Worm (Caenorhabditis elegans) whole organism, young adult: ENCODE results near the gene kbp-2.

Source experiments
- B0336.3 ChIP-seq: fragments of 200-800 bp; sonication (Bioruptor generic); IDR thresholded peaks from 2 replicates; pipeline ENCODE4 v1.3.6; 2022; ENCODE audit warnings: missing genetic modification characterization, missing compliant biosample characterization
- C17E4.6 ChIP-seq: fragments of 200-800 bp; sonication (Bioruptor generic); IDR thresholded peaks from 2 replicates; pipeline ENCODE4 v1.3.6; 2022; ENCODE audit warnings: missing genetic modification reagents, missing genetic modification characterization, missing compliant biosample characterization
- F22D6.2 ChIP-seq: sonication (generic microtip); optimal IDR thresholded peaks from 2 replicates; lab custom pipeline; 2016; ENCODE audit warnings: mild to moderate bottlenecking, missing genetic modification characterization, missing compliant biosample characterization
- F33H1.4 ChIP-seq: fragments of 200-800 bp; sonication (Bioruptor generic); IDR thresholded peaks from 2 replicates; pipeline ENCODE4 v1.3.6; 2022; ENCODE audit warnings: missing genetic modification reagents, missing genetic modification characterization, missing compliant biosample characterization
- F52B5.7 ChIP-seq: sonication (generic microtip); optimal IDR thresholded peaks from 2 replicates; lab custom pipeline; 2016; ENCODE audit warnings: mild to moderate bottlenecking, missing genetic modification characterization, missing compliant biosample characterization
- K11D2.4 ChIP-seq: fragments of 200-800 bp; sonication (Bioruptor generic); IDR thresholded peaks from 2 replicates; pipeline ENCODE4 v1.3.6; 2022; ENCODE audit warnings: missing genetic modification reagents, missing genetic modification characterization, missing compliant biosample characterization
- K12H6.12 ChIP-seq: fragments of 200-800 bp; sonication (Bioruptor generic); optimal IDR thresholded peaks from 2 replicates; lab custom pipeline; 2018; ENCODE audit warnings: mild to moderate bottlenecking, missing genetic modification characterization, missing compliant biosample characterization
- T26A5.8 ChIP-seq: sonication (generic microtip); optimal IDR thresholded peaks from 2 replicates; lab custom pipeline; 2016; ENCODE audit warnings: missing genetic modification characterization, missing compliant biosample characterization
- Y53G8AR.9 ChIP-seq: fragments of 200-800 bp; sonication (Bioruptor generic); conservative IDR thresholded peaks from 2 replicates; pipeline ENCODE4 v1.3.6; 2022; ENCODE audit warnings: missing genetic modification reagents, missing genetic modification characterization, missing compliant biosample characterization
- Y56A3A.18 ChIP-seq: fragments of 200-800 bp; sonication (Bioruptor generic); IDR thresholded peaks from 2 replicates; pipeline ENCODE4 v1.3.6; 2022; ENCODE audit warnings: missing genetic modification reagents, missing genetic modification characterization, missing compliant biosample characterization
- ZK185.1 ChIP-seq: sonication (generic microtip); optimal IDR thresholded peaks from 2 replicates; lab custom pipeline; 2016; ENCODE audit warnings: mild to moderate bottlenecking, missing genetic modification characterization, missing compliant biosample characterization; ENCODE audit not compliant: poor library complexity, severe bottlenecking
- aptf-3 ChIP-seq: fragments of 200-800 bp; sonication (Bioruptor generic); IDR thresholded peaks from 2 replicates; pipeline ENCODE4 v1.3.6; 2022; ENCODE audit warnings: missing genetic modification characterization, missing compliant biosample characterization
- ceh-100 ChIP-seq: fragments of 200-800 bp; sonication (Bioruptor generic); IDR thresholded peaks from 2 replicates; pipeline ENCODE4 v1.3.6; 2022; ENCODE audit warnings: missing genetic modification reagents, missing genetic modification characterization, missing compliant biosample characterization
- chd-7 ChIP-seq: sonication (generic microtip); optimal IDR thresholded peaks from 2 replicates; lab custom pipeline; 2016; ENCODE audit warnings: mild to moderate bottlenecking, missing genetic modification characterization, moderate library complexity, missing compliant biosample characterization
- egrh-3 ChIP-seq: fragments of 200-800 bp; sonication (Bioruptor generic); IDR thresholded peaks from 2 replicates; pipeline ENCODE4 v1.3.6; 2022; ENCODE audit warnings: missing genetic modification reagents, missing genetic modification characterization, missing compliant biosample characterization
- fkh-3 ChIP-seq: sonication (generic microtip); optimal IDR thresholded peaks from 2 replicates; lab custom pipeline; 2016; ENCODE audit warnings: mild to moderate bottlenecking, missing genetic modification characterization, missing compliant biosample characterization
- gei-17 ChIP-seq: fragments of 200-800 bp; sonication (Bioruptor generic); optimal IDR thresholded peaks from 2 replicates; lab custom pipeline; 2018; ENCODE audit warnings: mild to moderate bottlenecking, missing genetic modification characterization, missing compliant biosample characterization
- him-1 ChIP-seq: sonication (generic microtip); optimal IDR thresholded peaks from 2 replicates; lab custom pipeline; 2016; ENCODE audit warnings: missing genotype, missing genetic modification reagents, missing genetic modification characterization, missing compliant biosample characterization
- hlh-12 ChIP-seq: sonication (generic microtip); optimal IDR thresholded peaks from 2 replicates; lab custom pipeline; 2016; ENCODE audit warnings: missing genetic modification characterization, missing compliant biosample characterization
- hlh-26 ChIP-seq: fragments of 200-800 bp; sonication (Bioruptor generic); conservative IDR thresholded peaks from 2 replicates; pipeline ENCODE4 v1.3.6; 2022; ENCODE audit warnings: missing genetic modification reagents, missing genetic modification characterization, missing compliant biosample characterization
- lin-26 ChIP-seq: fragments of 200-800 bp; sonication (Bioruptor generic); IDR thresholded peaks from 2 replicates; pipeline ENCODE4 v1.3.6; 2022; ENCODE audit warnings: missing genetic modification reagents, missing genetic modification characterization, missing compliant biosample characterization
- lin-54 ChIP-seq: fragments of 200-800 bp; sonication (Bioruptor generic); optimal IDR thresholded peaks from 2 replicates; lab custom pipeline; 2018; ENCODE audit warnings: mild to moderate bottlenecking, missing genetic modification characterization, missing compliant biosample characterization
- lsy-27 ChIP-seq: sonication (generic microtip); optimal IDR thresholded peaks from 2 replicates; lab custom pipeline; 2017; ENCODE audit warnings: missing genetic modification characterization, mild to moderate bottlenecking, missing compliant biosample characterization, antibody characterized with exemption, missing genotype, borderline replicate concordance; ENCODE audit not compliant: insufficient read depth
- madf-6 ChIP-seq: fragments of 200-800 bp; sonication (Bioruptor generic); IDR thresholded peaks from 2 replicates; pipeline ENCODE4 v1.3.6; 2022; ENCODE audit warnings: missing genetic modification reagents, missing genetic modification characterization, missing compliant biosample characterization
- nfya-1 ChIP-seq: sonication (generic microtip); optimal IDR thresholded peaks from 2 replicates; lab custom pipeline; 2017; ENCODE audit warnings: antibody characterized with exemption, missing compliant biosample characterization, missing genetic modification characterization, borderline replicate concordance; ENCODE audit not compliant: insufficient read depth
- nhr-179 ChIP-seq: sonication (generic microtip); optimal IDR thresholded peaks from 2 replicates; lab custom pipeline; 2016; ENCODE audit warnings: mild to moderate bottlenecking, missing genetic modification characterization, missing compliant biosample characterization
- nhr-90 ChIP-seq: sonication (generic microtip); optimal IDR thresholded peaks from 2 replicates; lab custom pipeline; 2016; ENCODE audit warnings: missing genotype, mild to moderate bottlenecking, missing genetic modification characterization, missing compliant biosample characterization
- pbrm-1 ChIP-seq: fragments of 200-800 bp; sonication (Bioruptor generic); IDR thresholded peaks from 2 replicates; pipeline ENCODE4 v1.3.6; 2022; ENCODE audit warnings: missing genetic modification reagents, missing genetic modification characterization, missing compliant biosample characterization
- pha-4 ChIP-seq: fragments of 150-350 bp; sonication (generic microtip); optimal IDR thresholded peaks from 2 replicates; lab custom pipeline; 2014; ENCODE audit warnings: missing biosample characterization, missing genetic modification reagents, missing genetic modification characterization
- rcor-1 ChIP-seq: fragments of 200-800 bp; sonication (Bioruptor generic); IDR thresholded peaks from 2 replicates; pipeline ENCODE4 v1.3.6; 2022; ENCODE audit warnings: missing genetic modification reagents, missing genetic modification characterization, missing compliant biosample characterization
- snpc-1.3 ChIP-seq: sonication (generic microtip); optimal IDR thresholded peaks from 2 replicates; lab custom pipeline; 2017; ENCODE audit warnings: missing genetic modification characterization, mild to moderate bottlenecking, missing compliant biosample characterization, antibody characterized with exemption, moderate library complexity, missing genotype, missing genetic modification reagents; ENCODE audit not compliant: insufficient read depth
- snpc-3.4 ChIP-seq: sonication (generic microtip); optimal IDR thresholded peaks from 2 replicates; lab custom pipeline; 2017; ENCODE audit warnings: missing genetic modification characterization, mild to moderate bottlenecking, missing compliant biosample characterization, antibody characterized with exemption, moderate library complexity, missing genotype, missing genetic modification reagents
- xnd-1 ChIP-seq: sonication (generic microtip); optimal IDR thresholded peaks from 2 replicates; lab custom pipeline; 2016; ENCODE audit warnings: missing genotype, missing genetic modification reagents, missing genetic modification characterization, missing compliant biosample characterization
- zfh-2 ChIP-seq: fragments of 200-800 bp; sonication (Bioruptor generic); conservative IDR thresholded peaks from 2 replicates; pipeline ENCODE4 v1.3.6; 2022; ENCODE audit warnings: missing genetic modification reagents, missing genetic modification characterization, missing compliant biosample characterization
- zim-3 ChIP-seq: sonication (generic microtip); optimal IDR thresholded peaks from 2 replicates; lab custom pipeline; 2017; ENCODE audit warnings: mild to moderate bottlenecking, missing genetic modification characterization, moderate library complexity, missing compliant biosample characterization
- ztf-26 ChIP-seq: sonication (generic microtip); optimal IDR thresholded peaks from 2 replicates; lab custom pipeline; 2017; ENCODE audit warnings: missing genetic modification characterization, missing compliant biosample characterization
- ztf-28 ChIP-seq: fragments of 200-800 bp; sonication (Bioruptor generic); IDR thresholded peaks from 2 replicates; pipeline ENCODE4 v1.3.6; 2022; ENCODE audit warnings: missing genetic modification reagents, missing genetic modification characterization, missing compliant biosample characterization
- ztf-6 ChIP-seq: fragments of 200-800 bp; sonication (Bioruptor generic); IDR thresholded peaks from 2 replicates; pipeline ENCODE4 v1.3.6; 2022; ENCODE audit warnings: missing genetic modification reagents, missing genetic modification characterization, missing compliant biosample characterization

kbp-2 gene

ce11 chrIII:4947352-4947751, 43.7 kb upstream of the kbp-2 start:
- peak; percentile 48; the same call in 1 of the 2 replicates for TF ChIP-seq lin-26 (GFP tag; lab: Robert Waterston, UW)
- peak; percentile 71 for TF ChIP-seq egrh-3 (GFP tag; lab: Robert Waterston, UW)
- TF ChIP-seq ztf-6 (GFP tag; lab: Robert Waterston, UW), result peak; percentile 11; the same call in 1 of the 2 replicates
- TF ChIP-seq ceh-100 (GFP tag; lab: Robert Waterston, UW), result peak; percentile 50
- 0 out of 2 replicates have a peak, but pooled peaks have one; percentile 15 for TF ChIP-seq rcor-1 (GFP tag; lab: Robert Waterston, UW)
- 0 out of 2 replicates have a peak, but pooled peaks have one; percentile 35 for TF ChIP-seq pbrm-1
- TF ChIP-seq madf-6, result peak; percentile 45
- TF ChIP-seq zfh-2 (GFP tag; lab: Robert Waterston, UW), result peak; percentile 87
- no peak for TF ChIP-seq Y53G8AR.9 (GFP tag; lab: Robert Waterston, UW)
- 0 out of 2 replicates have a peak, but pooled peaks have one; percentile 20 for TF ChIP-seq C17E4.6
- no peak for TF ChIP-seq lin-54
- TF ChIP-seq F22D6.2, result no peak
- TF ChIP-seq ztf-26 (tag; lab: Kevin White, UChicago), result no peak
- peak; percentile 56 for TF ChIP-seq chd-7 (tag; lab: Kevin White, UChicago)
- TF ChIP-seq him-1, result peak; percentile 5
- TF ChIP-seq snpc-3.4 (tag; lab: Kevin White, UChicago), result no peak
- peak; percentile 20 for TF ChIP-seq fkh-3 (tag; lab: Kevin White, UChicago)
- 0 out of 2 replicates have a peak, but pooled peaks have one; percentile 21 for TF ChIP-seq ztf-28 (GFP tag; lab: Robert Waterston, UW)
- peak; percentile 56; the same call in 1 of the 2 replicates for TF ChIP-seq B0336.3 (GFP tag; lab: Robert Waterston, UW)
- no peak for TF ChIP-seq Y56A3A.18 (GFP tag; lab: Robert Waterston, UW)
- TF ChIP-seq F33H1.4 (GFP tag; lab: Robert Waterston, UW), result 0 out of 2 replicates have a peak, but pooled peaks have one; percentile 8

- TF ChIP-seq K12H6.12 (tag; lab: Kevin White, UChicago) (no peak), ZK185.1 (tag; lab: Kevin White, UChicago) (no peak), aptf-3 (GFP tag; lab: Robert Waterston, UW) (no peak), gei-17 (no peak), zim-3 (tag; lab: Kevin White, UChicago) (no peak), T26A5.8 (tag; lab: Kevin White, UChicago) (no peak), nhr-179 (no peak), K11D2.4 (GFP tag; lab: Robert Waterston, UW) (no peak), zfh-2 (GFP tag; lab: Robert Waterston, UW) (no peak)
These were observed 40.5 kb upstream of the kbp-2 start, which contains the start of gene ntl-9 for ce11 chrIII:4944213-4944612. Gene ntl-9 (plus strand): TSS chrIII:4944513.

- TF ChIP-seq pha-4 (no peak), Y53G8AR.9 (GFP tag; lab: Robert Waterston, UW) (0 out of 2 replicates have a peak, but pooled peaks have one; percentile 17)
- TF ChIP-seq, all 124 proteins: peak for 1
These were observed 35.6 kb upstream of the kbp-2 start, which contains the start of gene rpb-2 for ce11 chrIII:4939267-4939666. Gene rpb-2 (plus strand): TSS chrIII:4939567.

ce11 chrIII:4937022-4937421, 33.3 kb upstream of the kbp-2 start, which contains the start of gene fsn-1:
Gene fsn-1 (plus strand): TSS chrIII:4937322.
- TF ChIP-seq nfya-1 (tag; lab: Kevin White, UChicago) (no peak), F52B5.7 (tag; lab: Kevin White, UChicago) (no peak), Y53G8AR.9 (GFP tag; lab: Robert Waterston, UW) (0 out of 2 replicates have a peak, but pooled peaks have one; percentile 21), xnd-1 (tag; lab: Kevin White, UChicago) (no peak), madf-6 (0 out of 2 replicates have a peak, but pooled peaks have one; percentile 37), lsy-27 (no peak), hlh-12 (tag; lab: Kevin White, UChicago) (no peak), hlh-26 (GFP tag; lab: Robert Waterston, UW) (no peak), nhr-90 (tag; lab: Kevin White, UChicago) (no peak), snpc-1.3 (tag; lab: Kevin White, UChicago) (no peak)
